Fruit fly (Drosophila melanogaster): ENCODE measurements around the gene csw.

Gene csw

dm6 chrX:2134226-2134880, 40.3 kb downstream of the csw start (continued):
- 0 out of 3 replicates have a peak, but pooled peaks have one; percentile 17 for TF ChIP-seq CG6175 (GFP tag; IDR thresholded peaks at IDR 0.05)
- TF ChIP-seq CG13424 (tag; optimal IDR thresholded peaks at IDR 0.05), result peak; percentile 76
- TF ChIP-seq Asciz (GFP tag; optimal IDR thresholded peaks at IDR 0.05), result peak; percentile 21
- peak; percentile 40 for TF ChIP-seq wek (GFP tag; optimal IDR thresholded peaks at IDR 0.05)
- peak; percentile 1 for TF ChIP-seq CG33213 (GFP tag; optimal IDR thresholded peaks at IDR 0.05)
- TF ChIP-seq pb (GFP tag; optimal IDR thresholded peaks at IDR 0.05), result no peak
- TF ChIP-seq Lhr (GFP tag; optimal IDR thresholded peaks at IDR 0.05), result peak; percentile 32
- no peak for TF ChIP-seq Scr (GFP tag; IDR thresholded peaks at IDR 0.05; ENCODE audit: partially characterized antibody)
- no peak for TF ChIP-seq nerfin-2 (GFP tag; IDR thresholded peaks at IDR 0.05; ENCODE audit: partially characterized antibody)
- peak; percentile 70 for TF ChIP-seq Sox102F (GFP tag; optimal IDR thresholded peaks at IDR 0.05)
- TF ChIP-seq CG18011 (GFP tag; optimal IDR thresholded peaks at IDR 0.05), result no peak
- TF ChIP-seq Dbx (GFP tag; IDR thresholded peaks at IDR 0.05), result no peak
- no peak for TF ChIP-seq br (optimal IDR thresholded peaks at IDR 0.05)
- TF ChIP-seq bowl (GFP tag; IDR thresholded peaks at IDR 0.05), result no peak
- TF ChIP-seq mam (GFP tag; optimal IDR thresholded peaks at IDR 0.05), result peak; percentile 61
- no peak for TF ChIP-seq Gsc (GFP tag; IDR thresholded peaks at IDR 0.05)
- TF ChIP-seq Bgb (GFP tag; IDR thresholded peaks at IDR 0.05; ENCODE audit: partially characterized antibody), result no peak
- TF ChIP-seq zen (tag; optimal IDR thresholded peaks at IDR 0.05), result peak; percentile 39
- TF ChIP-seq rib (GFP tag; IDR thresholded peaks at IDR 0.05), result no peak
- peak; percentile 50 for TF ChIP-seq Six4 (GFP tag; optimal IDR thresholded peaks at IDR 0.05)
- TF ChIP-seq CG4282 (GFP tag; optimal IDR thresholded peaks at IDR 0.05), result no peak
- peak; percentile 63 for TF ChIP-seq CG1024 (GFP tag; IDR thresholded peaks at IDR 0.05)
- TF ChIP-seq CoRest (tag; optimal IDR thresholded peaks at IDR 0.05), result peak; percentile 68
- TF ChIP-seq klu (GFP tag; IDR thresholded peaks at IDR 0.05), result no peak
- TF ChIP-seq Ptx1 (GFP tag; IDR thresholded peaks at IDR 0.05), result peak; percentile 68
- 0 out of 3 replicates have a peak, but pooled peaks have one; percentile 21 for TF ChIP-seq CG11093 (GFP tag; IDR thresholded peaks at IDR 0.05)
- TF ChIP-seq CG10267 (tag; optimal IDR thresholded peaks at IDR 0.05), result peak; percentile 65
- peak; percentile 59 for TF ChIP-seq Mes4 (GFP tag; optimal IDR thresholded peaks at IDR 0.05)
- TF ChIP-seq CG17186 (GFP tag; optimal IDR thresholded peaks at IDR 0.05), result peak; percentile 25
- TF ChIP-seq maf-S (GFP tag; optimal IDR thresholded peaks at IDR 0.05), result peak; percentile 7
- TF ChIP-seq slp2 (GFP tag; optimal IDR thresholded peaks at IDR 0.05), result peak; percentile 29
- no peak for TF ChIP-seq CG17802 (tag; optimal IDR thresholded peaks at IDR 0.05)
- no peak for TF ChIP-seq Opbp (GFP tag; IDR thresholded peaks at IDR 0.05; ENCODE audit: partially characterized antibody)
- TF ChIP-seq CG31441 (GFP tag; IDR thresholded peaks at IDR 0.05), result peak; percentile 74
- peak; percentile 62 for TF ChIP-seq CG17361 (GFP tag; IDR thresholded peaks at IDR 0.05)
- no peak for TF ChIP-seq Eip74EF (GFP tag; optimal IDR thresholded peaks at IDR 0.05)
- TF ChIP-seq ERR (GFP tag; optimal IDR thresholded peaks at IDR 0.05), result peak; percentile 32
- peak; percentile 61 for TF ChIP-seq bab2 (GFP tag; optimal IDR thresholded peaks at IDR 0.05)
- TF ChIP-seq crp (GFP tag; optimal IDR thresholded peaks at IDR 0.05), result no peak
- TF ChIP-seq CG8290 (GFP tag; optimal IDR thresholded peaks at IDR 0.05), result peak; percentile 7
- TF ChIP-seq CG8290 (tag; optimal IDR thresholded peaks at IDR 0.05), result peak in 1 of 2 experiments; percentile 78
- TF ChIP-seq Fer1 (GFP tag; optimal IDR thresholded peaks at IDR 0.05), result peak; percentile 67
- TF ChIP-seq ash1 (GFP tag; optimal IDR thresholded peaks at IDR 0.05), result no peak
- TF ChIP-seq Hr51 (GFP tag; optimal IDR thresholded peaks at IDR 0.05), result peak; percentile 44 to 65
- TF ChIP-seq Max (GFP tag; optimal IDR thresholded peaks at IDR 0.05), result peak; percentile 36
- peak; percentile 9 for TF ChIP-seq CG3163 (GFP tag; optimal IDR thresholded peaks at IDR 0.05)
- no peak for TF ChIP-seq stwl (tag; optimal IDR thresholded peaks at IDR 0.05)
- peak; percentile 27 for TF ChIP-seq NC2α (GFP tag; optimal IDR thresholded peaks at IDR 0.05)
- TF ChIP-seq prd (optimal IDR thresholded peaks at IDR 0.05), result no peak
- peak; percentile 78 for TF ChIP-seq prd (GFP tag; IDR thresholded peaks at IDR 0.05)

Data from whole organism, embryonic.